Fruit fly (Drosophila melanogaster): ENCODE measurements around the gene Alg14.

Gene Alg14

dm6 chrX:15471904-15472303 is at the start of gene Alg14, which contains the start of gene Grip128:
TSS of gene Alg14 (plus strand) at chrX:15472164.
TSS of gene Grip128 (minus strand) at chrX:15472119.
- TF ChIP-seq trem (tag; optimal IDR thresholded peaks at IDR 0.05) (peak; percentile 22), CG2116 (GFP tag; optimal IDR thresholded peaks at IDR 0.05) (peak; percentile 38), ato (GFP tag; IDR thresholded peaks at IDR 0.05; ENCODE audit: partially characterized antibody) (0 out of 2 replicates have a peak, but pooled peaks have one; percentile 41), CG34224 (GFP tag; IDR thresholded peaks at IDR 0.05; ENCODE audit: partially characterized antibody) (peak; percentile 75), pzg (GFP tag; optimal IDR thresholded peaks at IDR 0.05) (peak; percentile 27), CG12744 (GFP tag; optimal IDR thresholded peaks at IDR 0.05) (no peak), HLH4C (GFP tag; IDR thresholded peaks at IDR 0.05; ENCODE audit: partially characterized antibody) (peak; percentile 66), sna (GFP tag; IDR thresholded peaks at IDR 0.05; ENCODE audit: partially characterized antibody) (peak; percentile 56; the same call in 1 of the 2 replicates), E2f2 (GFP tag; IDR thresholded peaks at IDR 0.05) (peak; percentile 62), Dll (GFP tag; IDR thresholded peaks at IDR 0.05; ENCODE audit: partially characterized antibody) (peak; percentile 68), Scr (GFP tag; IDR thresholded peaks at IDR 0.05; ENCODE audit: partially characterized antibody) (peak; percentile 58), zen2 (GFP tag; IDR thresholded peaks at IDR 0.05; ENCODE audit: partially characterized antibody) (peak; percentile 59; the same call in 1 of the 3 replicates), CG6791 (GFP tag; IDR thresholded peaks at IDR 0.05; ENCODE audit: partially characterized antibody) (peak; percentile 69; the same call in 2 of the 3 replicates), hb (GFP tag; IDR thresholded peaks at IDR 0.05; ENCODE audit: partially characterized antibody) (peak; percentile 59; the same call in 1 of the 3 replicates), slbo (GFP tag; IDR thresholded peaks at IDR 0.05) (no peak), MESR4 (GFP tag; optimal IDR thresholded peaks at IDR 0.05) (peak; percentile 21), Sry-δ (GFP tag; optimal IDR thresholded peaks at IDR 0.05) (peak; percentile 45), mld (GFP tag; IDR thresholded peaks at IDR 0.05; ENCODE audit: partially characterized antibody) (0 out of 3 replicates have a peak, but pooled peaks have one; percentile 45), stwl (tag; optimal IDR thresholded peaks at IDR 0.05) (peak; percentile 16), CG13287 (GFP tag; IDR thresholded peaks at IDR 0.05; ENCODE audit: partially characterized antibody) (peak; percentile 68), CG17361 (GFP tag; IDR thresholded peaks at IDR 0.05) (peak; percentile 38; the same call in 2 of the 3 replicates), CG12299 (tag; optimal IDR thresholded peaks at IDR 0.05) (no peak), crp (GFP tag; optimal IDR thresholded peaks at IDR 0.05) (peak in 1 of 2 experiments; percentile 83), amos (GFP tag; IDR thresholded peaks at IDR 0.05; ENCODE audit: partially characterized antibody) (peak; percentile 29; the same call in 1 of the 2 replicates), CG10209 (GFP tag; optimal IDR thresholded peaks at IDR 0.05) (no peak), hbn (GFP tag; IDR thresholded peaks at IDR 0.05; ENCODE audit: partially characterized antibody) (0 out of 2 replicates have a peak, but pooled peaks have one; percentile 29), ttk (GFP tag; IDR thresholded peaks at IDR 0.05) (no peak), Doc3 (GFP tag; IDR thresholded peaks at IDR 0.05; ENCODE audit: partially characterized antibody) (peak; percentile 49; the same call in 1 of the 3 replicates), sug (tag; optimal IDR thresholded peaks at IDR 0.05) (no peak), CG17359 (tag; optimal IDR thresholded peaks at IDR 0.05) (no peak), CG14860 (GFP tag; IDR thresholded peaks at IDR 0.05; ENCODE audit: partially characterized antibody) (peak; percentile 52; the same call in 1 of the 3 replicates), bbx (GFP tag; IDR thresholded peaks at IDR 0.05; ENCODE audit: partially characterized antibody) (peak; percentile 66), CG30431 (GFP tag; optimal IDR thresholded peaks at IDR 0.05) (no peak), phol (tag; optimal IDR thresholded peaks at IDR 0.05) (peak; percentile 73), MBD-R2 (GFP tag; IDR thresholded peaks at IDR 0.05) (peak; percentile 74), CG2875 (GFP tag; optimal IDR thresholded peaks at IDR 0.05) (no peak), CG18011 (GFP tag; optimal IDR thresholded peaks at IDR 0.05) (peak; percentile 57), CG9437 (GFP tag; optimal IDR thresholded peaks at IDR 0.05) (peak; percentile 51), tna (GFP tag; IDR thresholded peaks at IDR 0.05; ENCODE audit: partially characterized antibody) (peak; percentile 66), Opbp (GFP tag; IDR thresholded peaks at IDR 0.05; ENCODE audit: partially characterized antibody) (peak; percentile 45; the same call in 2 of the 3 replicates), vnd (GFP tag; IDR thresholded peaks at IDR 0.05; ENCODE audit: partially characterized antibody) (0 out of 3 replicates have a peak, but pooled peaks have one; percentile 29), Dref (GFP tag; IDR thresholded peaks at IDR 0.05) (peak; percentile 67), Asciz (GFP tag; optimal IDR thresholded peaks at IDR 0.05) (no peak), inv (GFP tag; IDR thresholded peaks at IDR 0.05; ENCODE audit: partially characterized antibody) (no peak; the same call in 1 of the 2 replicates), Dip3 (GFP tag; optimal IDR thresholded peaks at IDR 0.05) (no peak), CG15514 (GFP tag; optimal IDR thresholded peaks at IDR 0.05) (peak; percentile 62)
